Fruit fly (Drosophila melanogaster): Measurements from ENCODE around the gene Stt3A.

dm6 chrX:21034638-21035037 lies 19.1 kb downstream of the Stt3A start:
- TF ChIP-seq CG14655 (GFP tag; optimal IDR thresholded peaks at IDR 0.05) (no peak), Pif1B (GFP tag; optimal IDR thresholded peaks at IDR 0.05) (no peak)
